Worm (Caenorhabditis elegans) whole organism, L1 larva: Measurements from ENCODE around the gene parg-2.

Experiments
- ama-1 ChIP-seq: fragments of 150-350 bp; optimal IDR thresholded peaks from 2 replicates; lab custom pipeline; 2014
- elt-2 ChIP-seq: sonication (generic microtip); optimal IDR thresholded peaks from 2 replicates; lab custom pipeline; 2016; ENCODE audit warnings: missing genetic modification characterization, mild to moderate bottlenecking, inconsistent platforms, missing compliant biosample characterization, missing genetic modification reagents
- lir-3 ChIP-seq: sonication (generic microtip); optimal IDR thresholded peaks from 2 replicates; lab custom pipeline; 2016; ENCODE audit warnings: mild to moderate bottlenecking, missing genetic modification characterization, moderate library complexity, missing compliant biosample characterization; ENCODE audit not compliant: poor library complexity
- lsy-2 ChIP-seq, 2 experiments: fragments of 150-350 bp; optimal IDR thresholded peaks; 2 replicates each; lab custom pipeline; 2014; ENCODE audit warnings: missing biosample characterization in 2 of 2, missing genetic modification characterization in 2 of 2
- nhr-47 ChIP-seq: sonication (generic microtip); optimal IDR thresholded peaks from 2 replicates; lab custom pipeline; 2016; ENCODE audit warnings: mild to moderate bottlenecking, missing genetic modification characterization, moderate library complexity, missing compliant biosample characterization
- ztf-11 ChIP-seq, 2 experiments: sonication (generic microtip); optimal IDR thresholded peaks; 2 replicates each; lab custom pipeline; 2016 to 2017; ENCODE audit warnings: missing genetic modification characterization in 2 of 2, missing biosample characterization in 1 of 2, missing compliant biosample characterization in 1 of 2

DNA sequence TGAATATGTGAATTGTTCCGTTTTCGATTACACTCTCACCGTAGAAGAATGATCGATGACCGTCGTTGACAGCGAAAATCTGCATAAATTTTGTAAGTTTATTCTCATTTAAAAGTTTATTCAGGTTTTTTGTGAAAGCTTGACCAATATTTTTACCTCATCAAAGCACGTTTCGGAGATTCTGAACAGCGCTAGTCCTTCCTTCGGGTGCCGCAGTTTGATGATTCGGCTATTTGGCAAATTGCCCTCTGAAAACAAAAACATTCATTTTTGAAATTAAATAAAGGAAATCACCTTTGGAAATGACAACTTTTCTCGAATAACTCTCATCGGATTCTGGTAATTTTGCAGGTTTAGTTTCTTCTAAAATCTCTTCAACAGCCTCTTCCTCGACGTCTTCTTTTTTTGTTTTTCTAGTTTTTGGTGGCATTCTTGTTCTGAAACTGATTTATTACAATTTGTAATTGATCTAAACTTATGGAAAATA, 26.1 kb upstream of the parg-2 start, which contains the start of gene F21D5.6:
- TF ChIP-seq lir-3 (tag; lab: Kevin White, UChicago), result no peak
- no peak for TF ChIP-seq ztf-11 (tag; optimal IDR thresholded peaks at IDR 0.05; lab: Kevin White, UChicago)
- no peak for TF ChIP-seq elt-2 (tag; lab: Kevin White, UChicago)
- TF ChIP-seq lsy-2 (tag; optimal IDR thresholded peaks at IDR 0.05; lab: Kevin White, UChicago), result no peak
- TF ChIP-seq ama-1 (lab: Kevin White, UChicago), result no peak
- no peak for TF ChIP-seq nhr-47 (tag; lab: Kevin White, UChicago)
